Worm (Caenorhabditis elegans): ENCODE data around the gene M106.8.

The M106.8 gene

DNA sequence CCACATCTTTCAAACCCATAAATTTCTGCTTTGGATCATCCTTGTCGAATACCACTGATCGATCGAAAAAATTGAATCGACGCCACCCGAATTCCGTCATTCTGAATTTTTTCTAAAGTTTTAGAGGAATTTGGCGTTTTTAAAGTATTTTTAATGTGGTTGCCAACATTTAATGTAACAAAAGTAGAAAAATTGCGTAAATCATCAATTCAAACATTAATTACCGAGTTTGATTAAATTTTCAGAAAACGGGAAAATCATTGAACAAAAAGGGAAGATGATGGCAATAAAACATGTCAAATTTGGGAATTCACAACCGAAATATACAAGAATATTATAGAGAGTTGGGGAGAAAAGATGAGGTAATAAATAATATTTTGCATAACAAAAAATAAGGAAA lies 50.0 kb downstream of the M106.8 start, which contains the start of gene vps-11:
TSS of gene vps-11 (minus strand) at position 101 of the 400 bp plus-strand sequence.
- no peak for TF ChIP-seq vab-15 (tag; optimal IDR thresholded peaks at IDR 0.05)
- no peak for TF ChIP-seq ets-5 (GFP tag; IDR thresholded peaks at IDR 0.05)
- no peak for TF ChIP-seq nhr-85 (tag)
- no peak for TF ChIP-seq ces-1 (GFP tag; optimal IDR thresholded peaks at IDR 0.05)
- TF ChIP-seq fkh-4 (tag; optimal IDR thresholded peaks at IDR 0.05; ENCODE audit: borderline replicate concordance), result no peak
- no peak for TF ChIP-seq tlp-1 (tag; optimal IDR thresholded peaks at IDR 0.05)
- TF ChIP-seq C34B4.2 (tag; optimal IDR thresholded peaks at IDR 0.05), result no peak
- TF ChIP-seq nhr-84 (tag; optimal IDR thresholded peaks at IDR 0.05), result no peak

DNA sequence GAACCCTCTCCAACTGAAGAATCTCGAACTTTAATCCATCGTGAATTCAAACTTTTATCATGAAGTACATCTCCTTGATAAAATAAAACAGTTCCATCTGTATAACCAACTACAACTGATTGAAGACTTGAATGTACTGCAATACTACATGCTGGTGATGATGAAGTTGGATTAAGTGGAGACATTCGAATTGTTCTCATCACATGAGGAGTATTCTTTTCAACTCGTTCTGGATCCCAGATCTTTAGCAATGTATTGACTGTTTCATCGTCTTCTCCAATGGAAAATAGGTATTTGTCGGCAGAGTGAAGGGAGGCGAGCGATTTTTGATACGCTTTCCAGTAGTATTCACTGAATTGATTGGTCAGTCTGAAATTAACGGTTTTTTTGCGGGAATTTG lies 50.8 kb downstream of the M106.8 start:
- TF ChIP-seq C04F5.9 (tag; optimal IDR thresholded peaks at IDR 0.05) (no peak), F16B12.6 (tag; optimal IDR thresholded peaks at IDR 0.05) (no peak), lin-39 (tag; optimal IDR thresholded peaks at IDR 0.05) (no peak), sox-4 (tag; optimal IDR thresholded peaks at IDR 0.05) (no peak), C16A3.4 (tag; optimal IDR thresholded peaks at IDR 0.05) (no peak), mdl-1 (tag; optimal IDR thresholded peaks at IDR 0.05) (no peak)

Measured in whole organism, L1 larva.